Worm (Caenorhabditis elegans) whole organism, mixed stage, embryonic: ENCODE results near the gene F23F1.10.

ENCODE experiments used
- ham-2 ChIP-seq: fragments of 200-800 bp; sonication (Bioruptor generic); optimal IDR thresholded peaks from 2 replicates; lab custom pipeline; 2018; ENCODE audit warnings: mild to moderate bottlenecking, missing genetic modification characterization, missing compliant biosample characterization
- snpc-4 ChIP-seq: fragments of 150-350 bp; optimal IDR thresholded peaks from 2 replicates; lab custom pipeline; 2014; ENCODE audit warnings: missing biosample characterization, missing genetic modification characterization
- unc-39 ChIP-seq: fragments of 150-350 bp; optimal IDR thresholded peaks from 2 replicates; lab custom pipeline; 2014; ENCODE audit warnings: missing biosample characterization, missing genetic modification characterization
- unc-62 ChIP-seq: fragments of 150-350 bp; optimal IDR thresholded peaks from 2 replicates; lab custom pipeline; 2014; ENCODE audit warnings: missing biosample characterization, missing genetic modification reagents, missing genetic modification characterization

- no peak for TF ChIP-seq unc-39
- no peak for TF ChIP-seq ham-2
- no peak for TF ChIP-seq snpc-4 (tag; lab: Kevin White, UChicago)
- no peak for TF ChIP-seq unc-62 (GFP tag; lab: Kevin White, UChicago)
These were observed 30.0 kb downstream of the F23F1.10 start, which contains the start of gene best-4 for ce11 chrII:11783-12182.
